Worm (Caenorhabditis elegans): ENCODE data around the gene F47D12.6.

F47D12.6 gene

DNA sequence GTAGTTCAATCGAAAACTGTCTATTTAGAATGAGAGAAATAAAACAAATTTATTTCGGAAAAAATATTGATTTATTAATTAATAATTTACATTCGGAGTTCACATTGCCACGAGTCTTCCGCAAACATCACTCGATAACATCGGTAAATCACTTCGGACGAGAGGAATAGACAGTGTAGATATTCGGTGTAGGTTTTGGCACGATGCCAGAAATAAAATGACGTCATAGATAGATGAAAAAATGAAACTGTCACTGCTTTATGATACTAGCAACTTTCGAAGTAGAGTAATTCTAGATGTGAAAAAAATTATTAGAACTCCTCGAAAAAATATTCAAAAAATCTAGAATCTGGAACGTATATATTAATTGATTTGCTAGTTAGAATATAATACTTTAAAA is 7.6 kb downstream of the F47D12.6 start:
- TF ChIP-seq lin-39 (tag; optimal IDR thresholded peaks at IDR 0.05), result no peak
- no peak for TF ChIP-seq ZK546.5 (tag; optimal IDR thresholded peaks at IDR 0.05)
- no peak for TF ChIP-seq sea-2 (GFP tag; optimal IDR thresholded peaks at IDR 0.05)
- no peak for TF ChIP-seq ztf-4 (tag; optimal IDR thresholded peaks at IDR 0.05)
- no peak for TF ChIP-seq nhr-23 (tag; optimal IDR thresholded peaks at IDR 0.05)
- TF ChIP-seq ceh-16 (tag; optimal IDR thresholded peaks at IDR 0.05), result no peak
- TF ChIP-seq elt-3 (tag; optimal IDR thresholded peaks at IDR 0.05), result no peak
- TF ChIP-seq nhr-12 (tag; optimal IDR thresholded peaks at IDR 0.05), result no peak
- no peak for TF ChIP-seq egl-27 (tag; optimal IDR thresholded peaks at IDR 0.05)
- TF ChIP-seq nhr-43 (tag; optimal IDR thresholded peaks at IDR 0.05; ENCODE audit: poor library complexity, severe bottlenecking), result no peak
- TF ChIP-seq nhr-11 (tag; optimal IDR thresholded peaks at IDR 0.05), result no peak
- no peak for TF ChIP-seq ceh-28 (tag; optimal IDR thresholded peaks at IDR 0.05)
- TF ChIP-seq ceh-9 (tag; optimal IDR thresholded peaks at IDR 0.05), result no peak
- no peak for TF ChIP-seq zag-1 (tag; optimal IDR thresholded peaks at IDR 0.05)
- TF ChIP-seq nfya-1 (tag; optimal IDR thresholded peaks at IDR 0.05; ENCODE audit: insufficient read depth), result no peak
- TF ChIP-seq jun-1 (tag; optimal IDR thresholded peaks at IDR 0.05), result no peak
- no peak for TF ChIP-seq nhr-25 (tag; optimal IDR thresholded peaks at IDR 0.05)
- TF ChIP-seq egl-5 (tag; optimal IDR thresholded peaks at IDR 0.05), result no peak
- TF ChIP-seq daf-12 (tag; optimal IDR thresholded peaks at IDR 0.05), result no peak

DNA sequence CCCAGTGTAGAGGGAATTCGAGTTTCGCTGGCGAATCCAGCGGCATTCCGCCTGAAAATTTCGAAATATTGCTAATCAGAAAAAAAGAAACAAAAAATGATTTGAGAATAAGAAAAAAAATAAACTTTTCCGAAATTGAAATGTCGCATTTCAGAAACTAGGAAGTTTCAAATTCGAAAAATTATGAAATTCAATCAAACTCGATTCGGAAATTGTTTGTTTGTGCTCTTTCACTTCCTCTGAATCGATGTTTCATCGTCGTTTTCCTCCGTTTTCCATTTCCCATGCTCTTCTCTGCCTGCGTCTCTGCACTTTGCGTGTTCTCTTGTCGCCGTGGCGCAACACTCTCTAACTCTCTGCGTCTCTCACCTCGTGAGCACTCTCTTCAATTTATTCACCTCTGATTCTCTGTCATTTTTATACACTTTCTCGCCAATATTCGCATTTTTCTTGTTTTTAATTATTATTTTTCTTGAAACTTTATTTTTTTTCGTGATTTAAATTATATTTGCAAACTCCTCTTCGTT is 8.7 kb downstream of the F47D12.6 start, which contains the start of gene C18F10.7:
C18F10.7 (minus strand) TSS at position 51 of the 527 bp plus-strand sequence.
- no peak for TF ChIP-seq pqm-1 (tag; optimal IDR thresholded peaks at IDR 0.05)
- TF ChIP-seq lin-39 (tag; optimal IDR thresholded peaks at IDR 0.05), result no peak
- TF ChIP-seq tbx-2 (tag; optimal IDR thresholded peaks at IDR 0.05), result no peak
- no peak for TF ChIP-seq elt-3 (tag; optimal IDR thresholded peaks at IDR 0.05)
- TF ChIP-seq nfya-1 (tag; optimal IDR thresholded peaks at IDR 0.05; ENCODE audit: insufficient read depth), result peak; percentile 73
- no peak for TF ChIP-seq zag-1 (tag; optimal IDR thresholded peaks at IDR 0.05)
- TF ChIP-seq unc-39 (tag; optimal IDR thresholded peaks at IDR 0.05), result no peak
- no peak for TF ChIP-seq egl-27 (tag; optimal IDR thresholded peaks at IDR 0.05)
- no peak for TF ChIP-seq daf-12 (tag; optimal IDR thresholded peaks at IDR 0.05)
- TF ChIP-seq nhr-25 (tag; optimal IDR thresholded peaks at IDR 0.05), result no peak
- TF ChIP-seq fos-1 (tag; optimal IDR thresholded peaks at IDR 0.05), result no peak
- TF ChIP-seq snpc-4 (tag; optimal IDR thresholded peaks at IDR 0.05), result no peak
- TF ChIP-seq nhr-77 (tag; optimal IDR thresholded peaks at IDR 0.05), result no peak
- TF ChIP-seq ceh-16 (tag; optimal IDR thresholded peaks at IDR 0.05), result no peak
- peak; percentile 3 for TF ChIP-seq skn-1 (tag; optimal IDR thresholded peaks at IDR 0.05)
- TF ChIP-seq elt-2 (tag; optimal IDR thresholded peaks at IDR 0.05), result peak; percentile 44
- no peak for TF ChIP-seq nhr-76 (tag; optimal IDR thresholded peaks at IDR 0.05)
- TF ChIP-seq egl-5 (tag; optimal IDR thresholded peaks at IDR 0.05), result no peak
- TF ChIP-seq mml-1 (tag; optimal IDR thresholded peaks at IDR 0.05), result no peak
- no peak for TF ChIP-seq eor-1 (tag; optimal IDR thresholded peaks at IDR 0.05)
- TF ChIP-seq ztf-11 (tag; optimal IDR thresholded peaks at IDR 0.05), result no peak
- TF ChIP-seq R02D3.7 (tag; optimal IDR thresholded peaks at IDR 0.05), result peak; percentile 21
- TF ChIP-seq aly-2 (tag; optimal IDR thresholded peaks at IDR 0.05), result no peak
- no peak for TF ChIP-seq fkh-2 (tag; optimal IDR thresholded peaks at IDR 0.05)
- no peak for TF ChIP-seq fkh-10 (GFP tag; optimal IDR thresholded peaks at IDR 0.05)
- peak; percentile 22 for TF ChIP-seq nhr-43 (tag; optimal IDR thresholded peaks at IDR 0.05; ENCODE audit: poor library complexity, severe bottlenecking)
- peak; percentile 6 for TF ChIP-seq nhr-23 (tag; optimal IDR thresholded peaks at IDR 0.05)
- TF ChIP-seq ceh-28 (tag; optimal IDR thresholded peaks at IDR 0.05), result peak; percentile 59
- no peak for TF ChIP-seq ZK546.5 (tag; optimal IDR thresholded peaks at IDR 0.05)
- TF ChIP-seq nhr-12 (tag; optimal IDR thresholded peaks at IDR 0.05), result no peak
- no peak for TF ChIP-seq ama-1 (optimal IDR thresholded peaks at IDR 0.05)
- peak; percentile 14 for TF ChIP-seq ceh-82 (tag; optimal IDR thresholded peaks at IDR 0.05)
- no peak for TF ChIP-seq elt-1 (tag; optimal IDR thresholded peaks at IDR 0.05)
- TF ChIP-seq sea-2 (GFP tag; optimal IDR thresholded peaks at IDR 0.05), result no peak
- TF ChIP-seq nhr-237 (tag; optimal IDR thresholded peaks at IDR 0.05), result no peak
- TF ChIP-seq unc-62 (GFP tag; optimal IDR thresholded peaks at IDR 0.05), result no peak
- TF ChIP-seq nhr-11 (tag; optimal IDR thresholded peaks at IDR 0.05), result no peak
- no peak for TF ChIP-seq jun-1 (tag; optimal IDR thresholded peaks at IDR 0.05)
- no peak for TF ChIP-seq ceh-9 (tag; optimal IDR thresholded peaks at IDR 0.05)
- TF ChIP-seq nhr-67 (tag; optimal IDR thresholded peaks at IDR 0.05), result no peak
- TF ChIP-seq mdl-1 (tag; optimal IDR thresholded peaks at IDR 0.05), result peak; percentile 78
- TF ChIP-seq nhr-28 (tag; optimal IDR thresholded peaks at IDR 0.05), result no peak
- peak; percentile 62 for TF ChIP-seq pha-4 (tag; optimal IDR thresholded peaks at IDR 0.05)
- TF ChIP-seq hmg-11 (tag; optimal IDR thresholded peaks at IDR 0.05), result no peak
- no peak for TF ChIP-seq lin-15B (tag; optimal IDR thresholded peaks at IDR 0.05)
- TF ChIP-seq lsy-12 (tag; optimal IDR thresholded peaks at IDR 0.05), result no peak
- no peak for TF ChIP-seq ztf-4 (tag; optimal IDR thresholded peaks at IDR 0.05)
